Fruit fly (Drosophila melanogaster): ENCODE data around the gene BoYb.
A peak's percentile ranks its signal among the peaks of the same experiment; 100 is the strongest.

Gene BoYb

DNA sequence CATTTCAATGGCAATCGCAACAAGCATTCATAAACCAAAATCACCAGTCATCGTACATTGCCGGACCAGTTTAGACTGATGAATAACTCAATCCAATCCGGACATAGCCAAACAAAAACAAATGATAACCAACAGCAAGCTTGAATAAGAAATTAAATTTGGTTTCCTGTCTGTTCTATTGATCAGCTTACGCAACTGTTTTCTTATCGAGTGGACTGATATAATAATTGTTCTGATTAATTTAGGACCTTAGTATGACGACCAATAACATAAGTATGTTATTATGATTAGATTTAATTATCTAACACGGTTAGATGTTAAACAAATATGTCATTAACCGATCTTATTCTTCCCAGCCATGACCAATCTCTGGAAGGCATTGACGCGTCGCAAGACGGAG, 10.7 kb upstream of the BoYb start:
- TF ChIP-seq Eip78C (GFP tag) (no peak), vri (GFP tag; optimal IDR thresholded peaks at IDR 0.05) (peak; percentile 6), Gug (GFP tag; IDR thresholded peaks at IDR 0.05) (no peak)

DNA sequence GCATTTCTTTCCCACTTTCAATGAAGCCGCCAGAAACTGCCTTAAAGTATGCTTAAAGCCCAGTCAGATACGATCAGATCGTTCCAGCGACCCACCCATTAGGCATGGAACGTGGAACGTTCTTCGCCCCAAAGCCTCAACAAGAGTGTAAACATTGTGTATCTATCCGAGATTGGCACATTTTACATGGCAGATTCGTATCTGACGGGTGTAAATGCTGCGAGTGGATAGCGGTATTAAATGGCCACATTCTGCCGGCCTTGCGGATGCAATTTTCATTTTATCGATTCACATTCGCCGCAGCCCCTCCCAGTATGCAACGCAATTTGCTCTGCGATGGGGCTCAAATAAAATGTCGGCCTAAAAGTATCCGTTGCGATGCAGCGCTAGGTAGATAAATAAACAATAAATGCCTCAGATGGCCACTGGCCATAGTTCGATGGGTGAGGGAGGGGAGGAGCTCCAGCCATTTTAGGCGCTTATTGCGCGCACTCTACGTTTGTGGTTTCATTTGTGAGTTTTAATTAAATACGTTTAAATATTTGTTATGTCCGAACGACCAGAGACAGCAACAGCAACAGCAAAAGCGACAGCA, 6.9 kb upstream of the BoYb start:
- TF ChIP-seq achi (GFP tag; optimal IDR thresholded peaks at IDR 0.05) (no peak), Sox102F (GFP tag; optimal IDR thresholded peaks at IDR 0.05) (no peak), dac (GFP tag; optimal IDR thresholded peaks at IDR 0.05) (no peak), spab (GFP tag; optimal IDR thresholded peaks at IDR 0.05) (no peak), Eip78C (GFP tag) (peak; percentile 38), Met (GFP tag; optimal IDR thresholded peaks at IDR 0.05) (no peak), CG11294 (GFP tag; IDR thresholded peaks at IDR 0.05) (no peak), OdsH (GFP tag; optimal IDR thresholded peaks at IDR 0.05) (no peak), CG3919 (GFP tag; optimal IDR thresholded peaks at IDR 0.05) (no peak), Hr39 (GFP tag; optimal IDR thresholded peaks at IDR 0.05) (no peak), CG8632 (GFP tag; optimal IDR thresholded peaks at IDR 0.05) (no peak), fkh (GFP tag; optimal IDR thresholded peaks at IDR 0.05) (peak; percentile 92), CG32006 (GFP tag; optimal IDR thresholded peaks at IDR 0.05) (no peak), CG10631 (GFP tag; optimal IDR thresholded peaks at IDR 0.05) (no peak), CG34406 (GFP tag; optimal IDR thresholded peaks at IDR 0.05) (no peak)

DNA sequence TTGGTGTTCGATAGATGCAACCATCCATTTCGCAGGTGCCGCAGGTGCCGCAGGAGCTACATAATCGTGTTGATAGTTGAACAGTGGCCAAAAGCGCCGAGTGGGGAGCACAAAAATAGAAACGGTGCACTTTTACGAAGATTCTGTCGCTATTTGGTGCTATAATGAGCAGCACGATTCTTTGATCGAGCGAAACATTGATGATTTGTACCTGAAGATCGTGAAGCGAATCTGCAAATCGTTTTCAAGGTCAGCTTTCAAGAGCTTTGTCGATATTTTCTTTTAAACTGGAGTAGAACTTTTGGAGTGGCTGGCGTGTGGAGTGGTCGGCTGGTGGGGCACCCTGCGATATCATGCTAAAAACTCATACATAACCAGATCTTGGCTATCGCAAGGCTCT, 3.3 kb upstream of the BoYb start, which contains the start of gene CG11131:
Gene CG11131 (plus strand): TSS at position 301 of the 400 bp plus-strand sequence.
- TF ChIP-seq spab (GFP tag; optimal IDR thresholded peaks at IDR 0.05) (no peak), Sox14 (GFP tag; optimal IDR thresholded peaks at IDR 0.05) (no peak), cyc (GFP tag; optimal IDR thresholded peaks at IDR 0.05) (no peak), CG8119 (GFP tag; IDR thresholded peaks at IDR 0.05) (no peak), CG6163 (GFP tag; IDR thresholded peaks at IDR 0.05) (no peak), dac (GFP tag; optimal IDR thresholded peaks at IDR 0.05) (no peak), Hr39 (GFP tag; optimal IDR thresholded peaks at IDR 0.05) (no peak), topi (GFP tag; optimal IDR thresholded peaks at IDR 0.05) (no peak), Lpt (GFP tag; optimal IDR thresholded peaks at IDR 0.05) (no peak), CG6808 (GFP tag; optimal IDR thresholded peaks at IDR 0.05) (no peak), net (GFP tag; optimal IDR thresholded peaks at IDR 0.05) (no peak), acj6 (GFP tag; optimal IDR thresholded peaks at IDR 0.05) (no peak), CG8632 (GFP tag; optimal IDR thresholded peaks at IDR 0.05) (no peak), lz (GFP tag; optimal IDR thresholded peaks at IDR 0.05) (no peak)

DNA sequence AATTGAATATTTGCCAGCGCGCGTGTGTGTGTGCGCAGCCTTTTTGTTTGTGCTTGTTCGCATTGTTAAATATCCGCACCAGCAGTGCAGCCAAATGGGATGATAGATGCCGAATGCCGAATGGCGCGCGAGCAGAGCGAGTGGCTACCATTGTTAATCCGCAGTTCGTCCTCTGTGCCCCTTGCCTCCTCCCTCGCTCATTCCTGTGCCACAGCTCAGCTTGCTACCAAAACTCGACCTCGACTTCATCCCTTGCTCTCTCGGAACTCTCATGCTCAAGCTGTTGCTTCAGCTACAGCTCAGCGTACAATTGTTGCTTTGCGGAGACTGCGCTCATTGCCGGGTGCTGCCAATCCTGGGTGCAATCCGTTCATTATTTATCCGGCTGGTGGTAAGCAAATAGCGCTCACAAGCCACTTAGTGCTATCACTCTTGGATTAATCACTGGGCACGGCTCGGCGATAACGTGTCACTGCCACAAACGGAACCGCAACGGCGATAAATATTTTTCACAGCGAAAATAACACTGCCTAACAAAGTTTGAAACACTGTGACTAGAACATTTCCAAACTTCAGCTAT, 7.7 kb downstream of the BoYb start:
- TF ChIP-seq Sox102F (GFP tag; optimal IDR thresholded peaks at IDR 0.05), result no peak
- peak; percentile 70 for TF ChIP-seq svp (GFP tag)
- 0 out of 3 replicates have a peak, but pooled peaks have one; percentile 9 for TF ChIP-seq CG6163 (GFP tag; IDR thresholded peaks at IDR 0.05)
- TF ChIP-seq Eip78C (GFP tag), result peak; percentile 69

DNA sequence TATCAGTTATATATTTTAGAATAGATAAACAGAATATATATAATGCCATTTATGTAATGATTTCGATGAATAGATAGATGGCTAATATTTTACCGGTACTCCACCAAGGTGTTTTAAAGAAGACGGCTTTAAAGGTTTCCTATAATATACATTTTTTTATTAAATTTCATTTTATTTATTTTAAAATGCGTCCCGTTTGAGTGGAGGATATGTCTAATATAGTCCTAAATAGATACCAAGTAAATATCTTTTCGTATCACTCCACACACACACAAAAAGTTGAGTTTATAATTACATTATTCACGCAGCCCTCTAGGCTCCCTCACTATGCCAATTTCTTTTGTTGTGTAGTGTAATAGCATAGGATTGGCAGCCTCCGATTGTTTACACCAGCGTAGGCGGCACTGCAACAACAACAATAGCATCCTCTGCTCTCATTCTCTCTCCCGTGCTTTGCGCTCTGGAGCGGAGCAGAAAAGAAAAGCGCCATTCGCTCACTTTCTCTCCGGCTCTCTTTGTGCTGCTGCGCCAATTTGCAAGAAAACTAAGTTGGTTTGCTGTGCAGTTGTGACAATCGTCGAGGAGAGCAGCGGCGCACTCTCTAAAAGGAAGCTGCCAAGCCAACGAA, 8.3 kb downstream of the BoYb start, which contains the start of gene CG12768:
Gene CG12768 (plus strand): TSS at position 578 of the 628 bp plus-strand sequence.
- TF ChIP-seq CG4318 (GFP tag; optimal IDR thresholded peaks at IDR 0.05), result peak; percentile 54
- TF ChIP-seq CG10631 (GFP tag; optimal IDR thresholded peaks at IDR 0.05), result peak; percentile 61
- TF ChIP-seq acj6 (GFP tag; optimal IDR thresholded peaks at IDR 0.05), result peak; percentile 4
- TF ChIP-seq net (GFP tag; optimal IDR thresholded peaks at IDR 0.05), result no peak
- peak; percentile 45 for TF ChIP-seq dsx (GFP tag; optimal IDR thresholded peaks at IDR 0.05; ENCODE audit: poor library complexity, severe bottlenecking)
- peak; percentile 16 for TF ChIP-seq topi (GFP tag; optimal IDR thresholded peaks at IDR 0.05)
- no peak for TF ChIP-seq CG9139 (GFP tag; optimal IDR thresholded peaks at IDR 0.05)
- peak; percentile 15 for TF ChIP-seq CG1621 (tag; optimal IDR thresholded peaks at IDR 0.05)
- TF ChIP-seq pdm3 (GFP tag; optimal IDR thresholded peaks at IDR 0.05), result peak; percentile 30
- TF ChIP-seq ss (GFP tag; optimal IDR thresholded peaks at IDR 0.05), result peak; percentile 37 to 55
- no peak for TF ChIP-seq vri (GFP tag; optimal IDR thresholded peaks at IDR 0.05)
- peak; percentile 57 for TF ChIP-seq Ets96B (tag; optimal IDR thresholded peaks at IDR 0.05)
- no peak for TF ChIP-seq fd85E (GFP tag; optimal IDR thresholded peaks at IDR 0.05)
- no peak for TF ChIP-seq CG11294 (GFP tag; IDR thresholded peaks at IDR 0.05)
- TF ChIP-seq Blimp-1 (GFP tag; optimal IDR thresholded peaks at IDR 0.05), result peak; percentile 18
- no peak for TF ChIP-seq CG6854 (GFP tag; optimal IDR thresholded peaks at IDR 0.05)
- TF ChIP-seq OdsH (GFP tag; optimal IDR thresholded peaks at IDR 0.05), result peak; percentile 29
- TF ChIP-seq Hr4 (GFP tag; optimal IDR thresholded peaks at IDR 0.05), result no peak
- TF ChIP-seq CG6792 (GFP tag; optimal IDR thresholded peaks at IDR 0.05), result no peak
- no peak for TF ChIP-seq fkh (GFP tag; optimal IDR thresholded peaks at IDR 0.05)
- no peak for TF ChIP-seq dac (GFP tag; optimal IDR thresholded peaks at IDR 0.05)
- TF ChIP-seq CG8119 (GFP tag; IDR thresholded peaks at IDR 0.05), result no peak
- peak; percentile 47 for TF ChIP-seq CG16779 (tag; optimal IDR thresholded peaks at IDR 0.05)
